Fruit fly (Drosophila melanogaster) whole organism, embryonic: ENCODE results near the gene FIG4.

Experiments
- Aef1 ChIP-seq: fragments of 200-800 bp; sonication (Bioruptor generic); IDR thresholded peaks from 3 replicates; pipeline ENCODE4 v1.3.6; 2022; ENCODE audit warnings: missing biosample characterization, missing genetic modification characterization
- Awh ChIP-seq: fragments of 200-800 bp; sonication (Bioruptor generic); IDR thresholded peaks from 2 replicates; pipeline ENCODE4, ENCODE4 v1.3.6; 2022; ENCODE audit warnings: missing biosample characterization, missing genetic modification characterization
- Bgb ChIP-seq: fragments of 200-800 bp; sonication (Bioruptor generic); IDR thresholded peaks from 2 replicates; pipeline ENCODE4 v1.3.6; 2022; ENCODE audit warnings: missing biosample characterization, missing genetic modification characterization; ENCODE audit not compliant: partially characterized antibody
- CG10565 ChIP-seq: fragments of 200-800 bp; sonication (Bioruptor generic); optimal IDR thresholded peaks from 3 replicates; lab custom pipeline; 2016; ENCODE audit warnings: missing biosample characterization, mild to moderate bottlenecking, missing genetic modification characterization
- CG11695 ChIP-seq: fragments of 200-800 bp; sonication (Bioruptor generic); IDR thresholded peaks from 3 replicates; pipeline ENCODE4 v1.3.6; 2022; ENCODE audit warnings: missing biosample characterization, missing genetic modification characterization
- CG1233 ChIP-seq: fragments of 200-800 bp; sonication (Bioruptor generic); optimal IDR thresholded peaks from 4 replicates; lab custom pipeline; 2018; ENCODE audit warnings: missing biosample characterization, mild to moderate bottlenecking, missing genetic modification characterization
- CG13287 ChIP-seq: fragments of 200-800 bp; sonication (Bioruptor generic); IDR thresholded peaks from 2 replicates; pipeline ENCODE4 v1.3.6; 2022; ENCODE audit warnings: missing biosample characterization, missing genetic modification characterization; ENCODE audit not compliant: partially characterized antibody
- CG14014 ChIP-seq: fragments of 200-800 bp; sonication (Bioruptor generic); IDR thresholded peaks from 2 replicates; pipeline ENCODE4 v1.3.6; 2022; ENCODE audit warnings: missing biosample characterization, missing genetic modification characterization
- CG15601 ChIP-seq: fragments of 200-800 bp; sonication (Bioruptor generic); optimal IDR thresholded peaks from 3 replicates; lab custom pipeline; 2019; ENCODE audit warnings: missing biosample characterization, mild to moderate bottlenecking, missing genetic modification characterization, moderate library complexity
- CG1602 ChIP-seq: fragments of 200-800 bp; sonication (Bioruptor generic); optimal IDR thresholded peaks from 3 replicates; lab custom pipeline; 2016; ENCODE audit warnings: missing biosample characterization, missing genetic modification characterization
- CG16779 ChIP-seq: fragments of 200-800 bp; sonication (Bioruptor generic); IDR thresholded peaks from 2 replicates; pipeline ENCODE4 v1.3.6; 2022; ENCODE audit warnings: missing biosample characterization, missing genetic modification characterization
- CG18764 ChIP-seq: fragments of 200-800 bp; sonication (Bioruptor generic); optimal IDR thresholded peaks from 3 replicates; lab custom pipeline; 2016; ENCODE audit warnings: missing biosample characterization, missing genetic modification characterization
- CG32532 ChIP-seq: fragments of 200-800 bp; sonication (Bioruptor generic); IDR thresholded peaks from 2 replicates; pipeline ENCODE4 v1.3.6; 2022; ENCODE audit warnings: missing biosample characterization, missing genetic modification characterization
- CG3281 ChIP-seq: fragments of 200-800 bp; sonication (Bioruptor generic); optimal IDR thresholded peaks from 3 replicates; lab custom pipeline; 2017; ENCODE audit warnings: missing biosample characterization, mild to moderate bottlenecking, missing genetic modification characterization
- CG6683 ChIP-seq: fragments of 200-800 bp; sonication (Bioruptor generic); optimal IDR thresholded peaks from 2 replicates; lab custom pipeline; 2017; ENCODE audit warnings: missing biosample characterization, mild to moderate bottlenecking, missing genetic modification characterization, missing genetic modification reagents
- CG7963 ChIP-seq: fragments of 200-800 bp; sonication (Bioruptor generic); IDR thresholded peaks from 3 replicates; pipeline ENCODE4 v1.3.6; 2022; ENCODE audit warnings: missing biosample characterization, missing genetic modification characterization; ENCODE audit not compliant: partially characterized antibody
- CG8944 ChIP-seq: fragments of 200-800 bp; sonication (Bioruptor generic); optimal IDR thresholded peaks from 3 replicates; lab custom pipeline; 2016; ENCODE audit warnings: missing biosample characterization, missing genetic modification characterization
- CG9609 ChIP-seq: fragments of 200-800 bp; sonication (Bioruptor generic); optimal IDR thresholded peaks from 3 replicates; lab custom pipeline; 2016; ENCODE audit warnings: missing biosample characterization, missing genetic modification characterization
- CoRest ChIP-seq: fragments of 200-800 bp; sonication (Bioruptor generic); optimal IDR thresholded peaks from 3 replicates; lab custom pipeline; 2018; ENCODE audit warnings: missing biosample characterization, mild to moderate bottlenecking, missing genetic modification characterization, moderate library complexity
- E2f2 ChIP-seq: fragments of 200-800 bp; sonication (Bioruptor generic); IDR thresholded peaks from 2 replicates; pipeline ENCODE4 v1.3.6; 2022; ENCODE audit warnings: missing biosample characterization, missing genetic modification characterization
- Gug ChIP-seq: fragments of 200-800 bp; sonication (Bioruptor generic); IDR thresholded peaks from 4 replicates; pipeline ENCODE4 v1.3.6; 2022; ENCODE audit warnings: missing biosample characterization, missing genetic modification characterization
- Hmx ChIP-seq: fragments of 200-800 bp; sonication (Bioruptor generic); optimal IDR thresholded peaks from 2 replicates; lab custom pipeline; 2016; ENCODE audit warnings: missing biosample characterization, missing genetic modification characterization
- Hr3 ChIP-seq: fragments of 200-800 bp; sonication (Bioruptor generic); optimal IDR thresholded peaks from 3 replicates; lab custom pipeline; 2016; ENCODE audit warnings: missing biosample characterization, missing genetic modification characterization
- Hr39 ChIP-seq: fragments of >200 bp; optimal IDR thresholded peaks from 2 replicates; lab custom pipeline; 2017
- Kr ChIP-seq: fragments of 200-800 bp; sonication (Bioruptor generic); optimal IDR thresholded peaks from 2 replicates; lab custom pipeline; 2017; ENCODE audit warnings: missing biosample characterization, mild to moderate bottlenecking, missing genetic modification characterization
- Lhr ChIP-seq: fragments of 200-800 bp; sonication (Bioruptor generic); optimal IDR thresholded peaks from 3 replicates; lab custom pipeline; 2017; ENCODE audit warnings: mild to moderate bottlenecking, missing biosample characterization, missing genetic modification reagents, missing genetic modification characterization
- Mad ChIP-seq: fragments of 200-800 bp; sonication (Bioruptor generic); optimal IDR thresholded peaks from 2 replicates; lab custom pipeline; 2016; ENCODE audit warnings: missing biosample characterization, missing genetic modification characterization
- Optix ChIP-seq: fragments of 200-800 bp; sonication (Bioruptor generic); IDR thresholded peaks from 3 replicates; pipeline ENCODE4 v1.3.6; 2022; ENCODE audit warnings: missing biosample characterization, missing genetic modification characterization
- bowl ChIP-seq: fragments of 200-800 bp; sonication (Bioruptor generic); IDR thresholded peaks from 2 replicates; pipeline ENCODE4 v1.3.6; 2022; ENCODE audit warnings: missing biosample characterization, missing genetic modification characterization
- corto ChIP-seq: fragments of 200-800 bp; sonication (Bioruptor generic); optimal IDR thresholded peaks from 2 replicates; lab custom pipeline; 2016; ENCODE audit warnings: missing biosample characterization, mild to moderate bottlenecking, missing genetic modification characterization, moderate library complexity
- dimm ChIP-seq: fragments of 200-800 bp; sonication (Bioruptor generic); IDR thresholded peaks from 2 replicates; pipeline ENCODE4 v1.3.6; 2022; ENCODE audit warnings: missing biosample characterization, missing genetic modification characterization
- dm ChIP-seq: fragments of 200-800 bp; sonication (Bioruptor generic); optimal IDR thresholded peaks from 3 replicates; lab custom pipeline; 2016; ENCODE audit warnings: missing biosample characterization, missing genetic modification characterization
- dysf ChIP-seq: fragments of 200-800 bp; sonication (Bioruptor generic); IDR thresholded peaks from 3 replicates; pipeline ENCODE4 v1.3.6; 2022; ENCODE audit warnings: missing biosample characterization, missing genetic modification characterization
- gt ChIP-seq: fragments of 200-800 bp; sonication (Bioruptor generic); IDR thresholded peaks from 2 replicates; pipeline ENCODE4 v1.3.6; 2022; ENCODE audit warnings: missing biosample characterization, missing genetic modification characterization
- h ChIP-seq: fragments of >200 bp; optimal IDR thresholded peaks from 2 replicates; lab custom pipeline; 2017
- ham ChIP-seq: fragments of 200-800 bp; sonication (Bioruptor generic); IDR thresholded peaks from 2 replicates; pipeline ENCODE4 v1.3.6; 2022; ENCODE audit warnings: missing biosample characterization, missing genetic modification characterization
- ind ChIP-seq: fragments of 200-800 bp; sonication (Bioruptor generic); optimal IDR thresholded peaks from 3 replicates; lab custom pipeline; 2016; ENCODE audit warnings: missing biosample characterization, missing genetic modification characterization
- kni ChIP-seq: fragments of 200-800 bp; sonication (Bioruptor generic); optimal IDR thresholded peaks from 3 replicates; lab custom pipeline; 2017; ENCODE audit warnings: mild to moderate bottlenecking, missing biosample characterization, missing genetic modification reagents, missing genetic modification characterization
- lilli ChIP-seq: fragments of 200-800 bp; sonication (Bioruptor generic); optimal IDR thresholded peaks from 3 replicates; lab custom pipeline; 2016; ENCODE audit warnings: missing biosample characterization, missing genetic modification characterization
- lov ChIP-seq, 2 experiments: fragments of 200-800 bp in 1 of 2; fragments of >200 bp in 1 of 2; sonication (Bioruptor generic) in 1 of 2; IDR thresholded peaks in 1 of 2; optimal IDR thresholded peaks in 1 of 2; 2 replicates in 1 of 2; 3 replicates in 1 of 2; pipeline versions ENCODE4 v1.3.6 to Lab custom; 2017 to 2022; ENCODE audit warnings: missing biosample characterization in 1 of 2, missing genetic modification characterization in 1 of 2
- mld ChIP-seq: fragments of 200-800 bp; sonication (Bioruptor generic); IDR thresholded peaks from 3 replicates; pipeline ENCODE4 v1.3.6; 2022; ENCODE audit warnings: missing biosample characterization, missing genetic modification characterization; ENCODE audit not compliant: partially characterized antibody
- pan ChIP-seq, 4 experiments: fragments of >200 bp in 3 of 4; fragments of 200-800 bp in 1 of 4; sonication (Bioruptor generic) in 1 of 4; optimal IDR thresholded peaks in 3 of 4; IDR thresholded peaks in 1 of 4; 2 replicates each; pipeline versions ENCODE4 v1.3.6 to Lab custom; 2017 to 2022; ENCODE audit warnings: missing biosample characterization in 2 of 4, missing genetic modification characterization in 2 of 4, mixed read lengths in 1 of 4
- row ChIP-seq: fragments of 200-800 bp; sonication (Bioruptor generic); IDR thresholded peaks from 3 replicates; pipeline ENCODE4 v1.3.6; 2022; ENCODE audit warnings: missing biosample characterization, missing genetic modification characterization
- schlank ChIP-seq: fragments of 200-800 bp; sonication (Bioruptor generic); optimal IDR thresholded peaks from 2 replicates; lab custom pipeline; 2018; ENCODE audit warnings: missing biosample characterization, mild to moderate bottlenecking, missing genetic modification characterization
- tna ChIP-seq: fragments of 200-800 bp; sonication (Bioruptor generic); IDR thresholded peaks from 2 replicates; pipeline ENCODE4 v1.3.6; 2022; ENCODE audit warnings: missing biosample characterization, missing genetic modification characterization; ENCODE audit not compliant: partially characterized antibody
- toy ChIP-seq: fragments of 200-800 bp; sonication (Bioruptor generic); IDR thresholded peaks from 2 replicates; pipeline ENCODE4 v1.3.6; 2022; ENCODE audit warnings: missing biosample characterization, missing genetic modification characterization
- wek ChIP-seq: fragments of 200-800 bp; sonication (Bioruptor generic); optimal IDR thresholded peaks from 3 replicates; lab custom pipeline; 2018; ENCODE audit warnings: missing biosample characterization, mild to moderate bottlenecking, missing genetic modification characterization, moderate library complexity
- zen2 ChIP-seq: fragments of 200-800 bp; sonication (Bioruptor generic); IDR thresholded peaks from 3 replicates; pipeline ENCODE4 v1.3.6; 2022; ENCODE audit warnings: missing biosample characterization, missing genetic modification characterization; ENCODE audit not compliant: partially characterized antibody

Gene FIG4

DNA sequence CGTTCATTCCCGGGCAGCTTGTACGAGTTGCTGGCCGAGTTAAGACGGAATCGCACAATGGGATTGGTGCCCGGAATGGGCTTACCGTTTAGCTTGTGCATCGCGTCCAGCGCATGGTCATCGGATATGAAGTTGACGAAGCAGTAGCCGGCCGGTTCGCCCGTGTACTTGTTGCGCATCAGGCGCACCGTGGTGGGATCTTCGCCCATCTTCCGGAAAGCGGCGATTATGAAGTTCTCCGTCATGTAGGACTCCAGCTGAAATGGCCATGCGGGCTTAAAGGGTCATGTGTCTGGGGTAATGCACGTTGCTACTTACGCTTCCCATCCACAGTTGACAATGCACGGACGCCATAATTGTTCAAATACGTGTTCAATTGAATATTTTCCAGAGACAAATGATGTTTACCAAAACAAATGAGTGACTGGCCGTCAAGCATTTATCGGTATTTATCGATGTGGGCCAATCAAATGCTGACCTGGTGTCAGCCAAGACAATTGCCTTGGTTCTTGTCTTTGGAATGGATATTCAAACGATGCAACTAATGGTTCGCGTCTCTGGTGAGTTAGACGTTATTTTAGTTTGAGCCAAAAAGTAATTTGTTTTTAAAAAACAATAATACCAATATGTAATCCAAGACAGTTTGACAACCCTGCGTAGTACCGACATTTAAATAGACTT, 10.8 kb upstream of the FIG4 start, which contains the start of the genes Secp43 and ND-B8 (continued):
- TF ChIP-seq CoRest (peak; percentile 36), row (GFP tag; lab: Robert Waterston, UW) (0 out of 3 replicates have a peak, but pooled peaks have one; percentile 8), CG1602 (no peak), toy (no peak), Aef1 (no peak), dimm (GFP tag; lab: Robert Waterston, UW) (no peak), pan (optimal IDR thresholded peaks at IDR 0.05; lab: Kevin White, UChicago) (no peak), pan (GFP tag; optimal IDR thresholded peaks at IDR 0.05 in 1 of 2, IDR thresholded peaks at IDR 0.05 in 1 of 2) (no peak), tna (GFP tag; lab: Robert Waterston, UW) (peak; percentile 74; the same call in 1 of the 2 replicates), CG3281 (GFP tag; lab: Kevin White, UChicago) (no peak), dm (GFP tag; lab: Kevin White, UChicago) (peak; percentile 33)

DNA sequence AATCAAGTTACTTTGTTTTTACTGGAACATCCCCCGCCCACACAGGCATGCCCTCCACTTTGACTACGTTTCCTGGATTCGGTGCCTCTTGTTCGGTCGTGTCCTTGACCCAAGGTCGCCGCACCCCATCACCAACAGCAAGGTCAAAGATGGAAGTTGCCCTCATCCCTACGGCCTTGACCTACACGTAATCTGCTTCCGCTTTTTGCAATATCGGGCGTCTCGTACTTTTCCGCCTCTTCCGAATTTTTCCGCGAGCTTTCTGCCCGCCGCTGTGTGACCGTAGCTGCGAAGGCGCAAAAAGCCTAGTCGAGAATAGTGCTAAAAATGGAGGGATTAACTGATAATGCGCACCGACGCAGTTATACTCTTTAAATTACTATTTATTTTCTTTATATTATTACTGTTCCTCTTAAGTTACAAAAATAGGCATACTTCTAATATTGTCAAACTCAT, 8.4 kb upstream of the FIG4 start, which contains the start of gene Gs1l:
Gene Gs1l (minus strand): TSS at position 269 of the 456 bp plus-strand sequence.
- no peak for TF ChIP-seq Kr
- TF ChIP-seq Gug = no peak
- TF ChIP-seq schlank = no peak
- no peak for TF ChIP-seq CG8944 (GFP tag; lab: Kevin White, UChicago)
- TF ChIP-seq Bgb (GFP tag; lab: Robert Waterston, UW) = no peak
- no peak for TF ChIP-seq CG1233 (GFP tag; lab: Kevin White, UChicago)
- TF ChIP-seq corto (GFP tag; lab: Kevin White, UChicago) = no peak
- TF ChIP-seq Mad = no peak
- TF ChIP-seq Hr39 (lab: Kevin White, UChicago) = no peak
- no peak for TF ChIP-seq CG10565
- TF ChIP-seq E2f2 (GFP tag; lab: Robert Waterston, UW) = peak; percentile 77
- no peak for TF ChIP-seq lov (optimal IDR thresholded peaks at IDR 0.05; lab: Kevin White, UChicago)
- TF ChIP-seq lov (GFP tag; IDR thresholded peaks at IDR 0.05; lab: Robert Waterston, UW) = no peak
- TF ChIP-seq CG11695 (GFP tag; lab: Robert Waterston, UW) = no peak
- no peak; the same call in 1 of the 2 replicates for TF ChIP-seq CG13287 (GFP tag; lab: Robert Waterston, UW)
- no peak for TF ChIP-seq CG9609
- TF ChIP-seq CG18764 (GFP tag; lab: Kevin White, UChicago) = no peak
- TF ChIP-seq kni = no peak
- TF ChIP-seq wek = no peak
- no peak for TF ChIP-seq Awh (GFP tag; lab: Robert Waterston, UW)
- TF ChIP-seq Hr3 (GFP tag; lab: Kevin White, UChicago) = no peak
- no peak for TF ChIP-seq CG15601 (tag; lab: Kevin White, UChicago)
- TF ChIP-seq lilli (GFP tag; lab: Kevin White, UChicago) = no peak
- no peak for TF ChIP-seq Lhr (GFP tag; lab: Kevin White, UChicago)
- no peak for TF ChIP-seq ind (GFP tag; lab: Kevin White, UChicago)
- no peak for TF ChIP-seq bowl (GFP tag; lab: Robert Waterston, UW)
- no peak for TF ChIP-seq mld (GFP tag; lab: Robert Waterston, UW)
- TF ChIP-seq CG32532 (GFP tag; lab: Robert Waterston, UW) = peak; percentile 33; the same call in 1 of the 2 replicates
- TF ChIP-seq ham (GFP tag; lab: Robert Waterston, UW) = no peak
- no peak; the same call in 2 of the 3 replicates for TF ChIP-seq dysf (GFP tag; lab: Robert Waterston, UW)
- peak; percentile 35; the same call in 1 of the 2 replicates for TF ChIP-seq CG14014 (GFP tag; lab: Robert Waterston, UW)
- no peak for TF ChIP-seq CG6683 (GFP tag; lab: Kevin White, UChicago)
- TF ChIP-seq zen2 = no peak
- no peak for TF ChIP-seq Hmx
- TF ChIP-seq toy = no peak
- TF ChIP-seq CG7963 (GFP tag; lab: Robert Waterston, UW) = no peak
- no peak for TF ChIP-seq Optix (GFP tag; lab: Robert Waterston, UW)
- TF ChIP-seq gt = no peak
- TF ChIP-seq CG16779 = no peak
- TF ChIP-seq h = no peak
